Fruit fly (Drosophila melanogaster) whole organism, embryonic: ENCODE results near the gene mthl14.

Experiments
- Ada2b ChIP-seq: fragments of 200-800 bp; sonication (Bioruptor generic); IDR thresholded peaks from 2 replicates; pipeline ENCODE4 v1.3.6; 2022; ENCODE audit warnings: missing biosample characterization, missing genetic modification characterization
- CG12236 ChIP-seq: fragments of 200-800 bp; sonication (Bioruptor generic); optimal IDR thresholded peaks from 2 replicates; lab custom pipeline; 2016; ENCODE audit warnings: missing biosample characterization, missing genetic modification characterization
- CG12299 ChIP-seq: fragments of 200-800 bp; sonication (Bioruptor generic); optimal IDR thresholded peaks from 2 replicates; lab custom pipeline; 2018; ENCODE audit warnings: missing biosample characterization, mild to moderate bottlenecking, missing genetic modification characterization
- CG1233 ChIP-seq: fragments of 200-800 bp; sonication (Bioruptor generic); optimal IDR thresholded peaks from 4 replicates; lab custom pipeline; 2018; ENCODE audit warnings: missing biosample characterization, mild to moderate bottlenecking, missing genetic modification characterization
- CG14014 ChIP-seq: fragments of 200-800 bp; sonication (Bioruptor generic); IDR thresholded peaks from 2 replicates; pipeline ENCODE4 v1.3.6; 2022; ENCODE audit warnings: missing biosample characterization, missing genetic modification characterization
- CG1603 ChIP-seq: fragments of 200-800 bp; sonication (Bioruptor generic); optimal IDR thresholded peaks from 2 replicates; lab custom pipeline; 2019; ENCODE audit warnings: missing biosample characterization, mild to moderate bottlenecking, missing genetic modification characterization, moderate library complexity
- CG17328 ChIP-seq: fragments of 200-800 bp; sonication (Bioruptor generic); IDR thresholded peaks from 2 replicates; pipeline ENCODE4 v1.3.6; 2022; ENCODE audit warnings: missing biosample characterization, missing genetic modification characterization
- CG2120 ChIP-seq: fragments of 200-800 bp; sonication (Bioruptor generic); optimal IDR thresholded peaks from 3 replicates; lab custom pipeline; 2016; ENCODE audit warnings: missing biosample characterization, missing genetic modification characterization
- CG31224 ChIP-seq: fragments of 200-800 bp; sonication (Bioruptor generic); IDR thresholded peaks from 2 replicates; pipeline ENCODE4 v1.3.6; 2022; ENCODE audit warnings: missing biosample characterization, missing genetic modification characterization
- CG6689 ChIP-seq: fragments of 200-800 bp; sonication (Bioruptor generic); IDR thresholded peaks from 2 replicates; pipeline ENCODE4 v1.3.6; 2022; ENCODE audit warnings: missing biosample characterization, missing genetic modification characterization
- CG6813 ChIP-seq: fragments of 200-800 bp; sonication (Bioruptor generic); optimal IDR thresholded peaks from 2 replicates; lab custom pipeline; 2017; ENCODE audit warnings: missing biosample characterization, missing genetic modification characterization, mild to moderate bottlenecking, moderate library complexity, missing genetic modification reagents
- CG9609 ChIP-seq: fragments of 200-800 bp; sonication (Bioruptor generic); optimal IDR thresholded peaks from 3 replicates; lab custom pipeline; 2016; ENCODE audit warnings: missing biosample characterization, missing genetic modification characterization
- CkIIα-i1 ChIP-seq: fragments of 200-800 bp; sonication (Bioruptor generic); IDR thresholded peaks from 2 replicates; pipeline ENCODE4 v1.3.6; 2022; ENCODE audit warnings: missing biosample characterization, missing genetic modification characterization
- CoRest ChIP-seq: fragments of 200-800 bp; sonication (Bioruptor generic); optimal IDR thresholded peaks from 3 replicates; lab custom pipeline; 2018; ENCODE audit warnings: missing biosample characterization, mild to moderate bottlenecking, missing genetic modification characterization, moderate library complexity
- CrebB ChIP-seq: fragments of 200-800 bp; sonication (Bioruptor generic); optimal IDR thresholded peaks from 3 replicates; lab custom pipeline; 2018; ENCODE audit warnings: missing biosample characterization, mild to moderate bottlenecking, missing genetic modification characterization
- Dfd ChIP-seq, 2 experiments: fragments of >200 bp; optimal IDR thresholded peaks; 2 replicates each; lab custom pipeline; 2017; ENCODE audit warnings: missing biosample characterization in 2 of 2, missing genetic modification characterization in 2 of 2
- Dp ChIP-seq: fragments of 200-800 bp; sonication (Bioruptor generic); optimal IDR thresholded peaks from 2 replicates; lab custom pipeline; 2018; ENCODE audit warnings: missing biosample characterization, mild to moderate bottlenecking, missing genetic modification characterization, moderate library complexity
- Ets97D ChIP-seq: fragments of 200-800 bp; sonication (Bioruptor generic); optimal IDR thresholded peaks from 3 replicates; lab custom pipeline; 2016; ENCODE audit warnings: missing biosample characterization, missing genetic modification characterization
- Gug ChIP-seq: fragments of 200-800 bp; sonication (Bioruptor generic); IDR thresholded peaks from 4 replicates; pipeline ENCODE4 v1.3.6; 2022; ENCODE audit warnings: missing biosample characterization, missing genetic modification characterization
- HLH4C ChIP-seq: fragments of 200-800 bp; sonication (Bioruptor generic); IDR thresholded peaks from 3 replicates; pipeline ENCODE4 v1.3.6; 2022; ENCODE audit warnings: missing biosample characterization, missing genetic modification characterization; ENCODE audit not compliant: partially characterized antibody
- HmgZ ChIP-seq: fragments of 200-800 bp; sonication (Bioruptor generic); optimal IDR thresholded peaks from 2 replicates; lab custom pipeline; 2018; ENCODE audit warnings: missing biosample characterization, mild to moderate bottlenecking, missing genetic modification characterization
- Hmr ChIP-seq: fragments of 200-800 bp; sonication (Bioruptor generic); optimal IDR thresholded peaks from 3 replicates; lab custom pipeline; 2017; ENCODE audit warnings: mild to moderate bottlenecking, missing biosample characterization, missing genetic modification reagents, missing genetic modification characterization
- MESR4 ChIP-seq: fragments of 200-800 bp; sonication (Bioruptor generic); optimal IDR thresholded peaks from 2 replicates; lab custom pipeline; 2018; ENCODE audit warnings: missing biosample characterization, mild to moderate bottlenecking, missing genetic modification characterization, moderate library complexity
- Max ChIP-seq: fragments of 200-800 bp; sonication (Bioruptor generic); optimal IDR thresholded peaks from 2 replicates; lab custom pipeline; 2016; ENCODE audit warnings: missing biosample characterization, mild to moderate bottlenecking, missing genetic modification characterization
- Sin3A ChIP-seq: fragments of >200 bp; optimal IDR thresholded peaks from 2 replicates; lab custom pipeline; 2018
- Sox102F ChIP-seq: fragments of 200-800 bp; sonication (Bioruptor generic); optimal IDR thresholded peaks from 2 replicates; lab custom pipeline; 2018; ENCODE audit warnings: missing biosample characterization, mild to moderate bottlenecking, missing genetic modification characterization, moderate library complexity
- Taf1 ChIP-seq: fragments of 200-800 bp; sonication (Bioruptor generic); IDR thresholded peaks from 2 replicates; pipeline ENCODE4 v1.3.6; 2022; ENCODE audit warnings: missing biosample characterization, missing genetic modification characterization
- Trl ChIP-seq, 3 experiments: fragments of >200 bp in 2 of 3; fragments of 200-800 bp in 1 of 3; sonication (Bioruptor generic) in 1 of 3; optimal IDR thresholded peaks; 2 replicates in 1 of 3; 3 replicates in 2 of 3; lab custom pipeline; 2016 to 2017; ENCODE audit warnings: missing biosample characterization in 1 of 3, missing genetic modification characterization in 1 of 3
- Xbp1 ChIP-seq: fragments of 200-800 bp; sonication (Bioruptor generic); optimal IDR thresholded peaks from 3 replicates; lab custom pipeline; 2016; ENCODE audit warnings: missing biosample characterization, mild to moderate bottlenecking, missing genetic modification characterization
- YL-1 ChIP-seq: fragments of 200-800 bp; sonication (Bioruptor generic); optimal IDR thresholded peaks from 3 replicates; lab custom pipeline; 2017; ENCODE audit warnings: missing biosample characterization, mild to moderate bottlenecking, missing genetic modification characterization
- bsh ChIP-seq, 2 experiments: fragments of 200-800 bp; sonication (Bioruptor generic); optimal IDR thresholded peaks; 2 replicates each; lab custom pipeline; 2017 to 2018; ENCODE audit warnings: mild to moderate bottlenecking in 2 of 2, missing biosample characterization in 2 of 2, missing genetic modification characterization in 2 of 2, moderate library complexity in 1 of 2
- cas ChIP-seq: fragments of 200-800 bp; sonication (Bioruptor generic); IDR thresholded peaks from 2 replicates; pipeline ENCODE4 v1.3.6; 2022; ENCODE audit warnings: missing biosample characterization, missing genetic modification characterization
- caup ChIP-seq: fragments of 200-800 bp; sonication (Bioruptor generic); optimal IDR thresholded peaks from 3 replicates; lab custom pipeline; 2017; ENCODE audit warnings: missing biosample characterization, mild to moderate bottlenecking, missing genetic modification characterization, moderate library complexity; ENCODE audit not compliant: severe bottlenecking
- corto ChIP-seq: fragments of 200-800 bp; sonication (Bioruptor generic); optimal IDR thresholded peaks from 2 replicates; lab custom pipeline; 2016; ENCODE audit warnings: missing biosample characterization, mild to moderate bottlenecking, missing genetic modification characterization, moderate library complexity
- eve ChIP-seq, 2 experiments: fragments of >200 bp; optimal IDR thresholded peaks; 2 replicates each; lab custom pipeline; 2017; ENCODE audit warnings: missing biosample characterization in 2 of 2, missing genetic modification characterization in 2 of 2
- eyg ChIP-seq: fragments of 200-800 bp; sonication (Bioruptor generic); optimal IDR thresholded peaks from 3 replicates; lab custom pipeline; 2016; ENCODE audit warnings: missing biosample characterization, missing genetic modification characterization
- grn ChIP-seq: fragments of 200-800 bp; sonication (Bioruptor generic); optimal IDR thresholded peaks from 3 replicates; lab custom pipeline; 2017; ENCODE audit warnings: missing biosample characterization, missing genetic modification characterization
- hbn ChIP-seq: fragments of 200-800 bp; sonication (Bioruptor generic); IDR thresholded peaks from 2 replicates; pipeline ENCODE4 v1.3.6; 2022; ENCODE audit warnings: missing biosample characterization, missing genetic modification characterization; ENCODE audit not compliant: partially characterized antibody
- mirr ChIP-seq: fragments of 200-800 bp; sonication (Bioruptor generic); optimal IDR thresholded peaks from 3 replicates; lab custom pipeline; 2018; ENCODE audit warnings: missing biosample characterization, mild to moderate bottlenecking, missing genetic modification characterization
- pan ChIP-seq, 4 experiments: fragments of >200 bp in 3 of 4; fragments of 200-800 bp in 1 of 4; sonication (Bioruptor generic) in 1 of 4; optimal IDR thresholded peaks in 3 of 4; IDR thresholded peaks in 1 of 4; 2 replicates each; pipeline versions ENCODE4 v1.3.6 to Lab custom; 2017 to 2022; ENCODE audit warnings: missing biosample characterization in 2 of 4, missing genetic modification characterization in 2 of 4, mixed read lengths in 1 of 4
- prd ChIP-seq, 3 experiments: fragments of >200 bp in 2 of 3; fragments of 200-800 bp in 1 of 3; sonication (Bioruptor generic) in 1 of 3; optimal IDR thresholded peaks in 2 of 3; IDR thresholded peaks in 1 of 3; 2 replicates in 2 of 3; 3 replicates in 1 of 3; pipeline versions ENCODE4 v1.3.6 to Lab custom; 2017 to 2022; ENCODE audit warnings: missing biosample characterization in 1 of 3, missing genetic modification characterization in 1 of 3
- pum ChIP-seq: fragments of 200-800 bp; sonication (Bioruptor generic); optimal IDR thresholded peaks from 2 replicates; lab custom pipeline; 2016; ENCODE audit warnings: missing biosample characterization, missing genetic modification characterization
- row ChIP-seq: fragments of 200-800 bp; sonication (Bioruptor generic); IDR thresholded peaks from 3 replicates; pipeline ENCODE4 v1.3.6; 2022; ENCODE audit warnings: missing biosample characterization, missing genetic modification characterization
- slp2 ChIP-seq: fragments of 200-800 bp; sonication (Bioruptor generic); optimal IDR thresholded peaks from 2 replicates; lab custom pipeline; 2016; ENCODE audit warnings: missing biosample characterization, missing genetic modification characterization
- sug ChIP-seq: fragments of 200-800 bp; optimal IDR thresholded peaks from 2 replicates; lab custom pipeline; 2019; ENCODE audit warnings: missing biosample characterization, mild to moderate bottlenecking, missing genetic modification characterization, moderate library complexity
- trem ChIP-seq: fragments of 200-800 bp; optimal IDR thresholded peaks from 3 replicates; lab custom pipeline; 2019; ENCODE audit warnings: missing biosample characterization, mild to moderate bottlenecking, missing genetic modification characterization, moderate library complexity
- unc-4 ChIP-seq: fragments of 200-800 bp; sonication (Bioruptor generic); IDR thresholded peaks from 2 replicates; pipeline ENCODE4 v1.3.6; 2022; ENCODE audit warnings: missing biosample characterization, missing genetic modification characterization; ENCODE audit not compliant: partially characterized antibody

Gene mthl14

DNA sequence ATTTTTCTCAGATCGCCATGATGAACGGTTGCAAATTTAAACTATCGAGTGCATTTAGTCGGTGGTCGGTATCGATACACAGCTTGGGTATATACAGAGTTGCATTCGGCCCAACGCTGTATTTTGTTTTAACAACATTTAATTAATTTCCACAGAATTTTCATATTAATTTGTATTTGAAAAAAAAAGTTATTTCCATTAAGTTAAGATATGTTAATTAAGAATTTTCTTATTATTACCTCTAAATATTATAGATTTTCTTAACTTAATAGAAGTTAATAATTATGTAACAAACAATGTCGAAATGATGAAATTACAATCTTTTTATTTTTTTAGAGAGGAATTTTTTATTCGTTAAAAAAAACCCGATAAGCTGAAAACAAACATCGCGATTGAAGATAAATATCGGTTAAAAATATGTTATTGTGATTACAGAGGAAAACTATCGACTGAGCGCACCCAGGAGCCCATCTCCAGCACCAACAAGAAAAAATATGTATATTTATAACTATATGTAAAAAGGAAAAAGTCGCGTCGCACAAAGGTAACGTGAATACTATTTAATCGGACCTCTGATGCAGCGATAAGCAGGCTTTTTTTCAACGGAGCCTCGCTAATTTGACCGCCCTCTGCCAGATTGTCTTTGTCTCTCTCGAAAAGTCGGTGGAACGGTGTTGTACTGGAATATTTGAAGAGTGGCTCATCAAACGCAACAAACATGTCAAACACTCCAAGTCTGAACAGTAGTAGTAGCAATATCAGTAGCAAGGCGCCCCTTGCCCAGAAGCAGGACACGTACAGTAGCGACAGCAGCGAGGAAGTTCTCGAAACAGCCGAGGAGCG, 47.3 kb upstream of the mthl14 start, which contains the start of the genes rno and mri (continued):
- TF ChIP-seq pan (optimal IDR thresholded peaks at IDR 0.05; lab: Kevin White, UChicago) (no peak), pan (GFP tag; optimal IDR thresholded peaks at IDR 0.05 in 1 of 2, IDR thresholded peaks at IDR 0.05 in 1 of 2) (peak in 1 of 2 experiments; percentile 85), CG6813 (GFP tag; lab: Kevin White, UChicago) (peak; percentile 14), unc-4 (peak; percentile 87), sug (tag; lab: Kevin White, UChicago) (peak; percentile 73), YL-1 (no peak), CG2120 (peak; percentile 67), hbn (peak; percentile 91), Hmr (GFP tag; lab: Kevin White, UChicago) (peak; percentile 71), CG6689 (peak; percentile 88), Dfd (GFP tag; optimal IDR thresholded peaks at IDR 0.05; lab: Kevin White, UChicago) (no peak), prd (optimal IDR thresholded peaks at IDR 0.05; lab: Kevin White, UChicago) (no peak), prd (GFP tag; IDR thresholded peaks at IDR 0.05; lab: Robert Waterston, UW) (peak; percentile 80), caup (GFP tag; lab: Kevin White, UChicago) (peak; percentile 59), Ada2b (peak; percentile 59; the same call in 1 of the 2 replicates), CrebB (peak; percentile 13), HmgZ (peak; percentile 2), CkIIα-i1 (GFP tag; lab: Robert Waterston, UW) (no peak), Max (peak; percentile 9), trem (tag; lab: Kevin White, UChicago) (peak; percentile 75), eve (GFP tag; optimal IDR thresholded peaks at IDR 0.05; lab: Kevin White, UChicago) (no peak), pum (GFP tag; lab: Kevin White, UChicago) (peak; percentile 20), CG17328 (GFP tag; lab: Robert Waterston, UW) (peak; percentile 78)

DNA sequence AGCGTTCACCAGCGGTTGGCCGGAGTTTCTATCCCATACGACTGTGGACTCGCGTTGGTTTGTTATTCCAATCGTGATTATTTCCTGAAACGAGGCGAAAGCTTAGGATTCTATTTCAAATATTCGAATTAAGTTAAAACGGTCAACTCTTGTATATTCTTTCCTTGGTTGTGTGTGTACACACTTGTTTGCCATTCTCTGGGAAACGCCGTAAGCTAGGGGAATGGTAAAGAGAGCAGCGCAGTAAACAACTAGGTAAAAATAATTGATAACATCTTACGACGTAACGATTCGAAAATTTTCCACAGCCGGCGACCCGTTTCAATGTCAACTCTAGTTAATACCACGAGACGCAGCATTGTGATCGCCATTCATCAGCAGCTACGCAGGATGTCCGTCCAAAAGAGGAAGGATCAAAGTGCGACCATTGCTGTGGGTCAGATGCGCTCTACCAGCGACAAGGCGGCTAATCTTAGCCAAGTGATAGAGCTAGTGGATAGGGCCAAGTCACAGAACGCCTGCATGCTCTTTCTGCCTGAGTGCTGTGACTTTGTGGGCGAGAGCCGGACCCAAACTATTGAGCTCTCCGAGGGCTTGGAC, 43.7 kb upstream of the mthl14 start, which contains the start of gene NitFhit:
NitFhit (plus strand) TSS at position 195 of the 600 bp plus-strand sequence.
- TF ChIP-seq row (GFP tag; lab: Robert Waterston, UW), result peak; percentile 48; the same call in 1 of the 3 replicates
- TF ChIP-seq sug (tag; lab: Kevin White, UChicago), result peak; percentile 36
- no peak for TF ChIP-seq CoRest
- no peak for TF ChIP-seq slp2 (GFP tag; lab: Kevin White, UChicago)
- TF ChIP-seq cas (GFP tag; lab: Robert Waterston, UW), result no peak
- TF ChIP-seq CG12299 (tag; lab: Kevin White, UChicago), result no peak
- no peak for TF ChIP-seq CG1233 (GFP tag; lab: Kevin White, UChicago)
- TF ChIP-seq HLH4C (GFP tag; lab: Robert Waterston, UW), result no peak
- peak; percentile 2 for TF ChIP-seq Xbp1 (GFP tag; lab: Kevin White, UChicago)
- TF ChIP-seq grn (GFP tag; lab: Kevin White, UChicago), result peak; percentile 91
- peak; percentile 56 for TF ChIP-seq Dp (GFP tag; lab: Kevin White, UChicago)
- TF ChIP-seq CG12236 (GFP tag; lab: Kevin White, UChicago), result no peak
- TF ChIP-seq corto (GFP tag; lab: Kevin White, UChicago), result no peak
- TF ChIP-seq MESR4 (GFP tag; lab: Kevin White, UChicago), result peak; percentile 46
- peak; percentile 75 for TF ChIP-seq CG1603
- TF ChIP-seq Trl (optimal IDR thresholded peaks at IDR 0.05; lab: Kevin White, UChicago), result peak in 1 of 2 experiments; percentile 18
- no peak for TF ChIP-seq Trl (GFP tag; optimal IDR thresholded peaks at IDR 0.05; lab: Kevin White, UChicago)
- peak in 1 of 2 experiments; percentile 21 for TF ChIP-seq bsh (GFP tag; optimal IDR thresholded peaks at IDR 0.05; lab: Kevin White, UChicago)
- TF ChIP-seq mirr (GFP tag; lab: Kevin White, UChicago), result peak; percentile 10
- TF ChIP-seq CG14014 (GFP tag; lab: Robert Waterston, UW), result no peak
- no peak for TF ChIP-seq Gug
- TF ChIP-seq Sin3A, result peak; percentile 31
- TF ChIP-seq Sox102F (GFP tag; lab: Kevin White, UChicago), result no peak
- TF ChIP-seq CG31224, result no peak
- TF ChIP-seq CG9609 (GFP tag; lab: Kevin White, UChicago), result no peak
- TF ChIP-seq Taf1 (GFP tag; lab: Robert Waterston, UW), result no peak
- peak; percentile 13 for TF ChIP-seq Ets97D (GFP tag; lab: Kevin White, UChicago)
- no peak for TF ChIP-seq eyg (GFP tag; lab: Kevin White, UChicago)
